Fruit fly (Drosophila melanogaster) whole organism, wandering third instar larva: Measurements from ENCODE around the gene CG10702.

Source experiments
- Abd-B ChIP-seq: fragments of >200 bp; optimal IDR thresholded peaks from 2 replicates; lab custom pipeline; 2017; ENCODE audit warnings: missing biosample characterization, missing genetic modification characterization
- CG32264 ChIP-seq: fragments of 200-800 bp; sonication (Bioruptor generic); optimal IDR thresholded peaks from 2 replicates; lab custom pipeline; 2016; ENCODE audit warnings: missing biosample characterization, missing genetic modification characterization
- CG9705 ChIP-seq: fragments of 200-800 bp; sonication (Bioruptor generic); optimal IDR thresholded peaks from 2 replicates; lab custom pipeline; 2018; ENCODE audit warnings: missing biosample characterization, mild to moderate bottlenecking, missing genetic modification characterization
- CrebA ChIP-seq: fragments of 200-800 bp; sonication (Bioruptor generic); optimal IDR thresholded peaks from 2 replicates; lab custom pipeline; 2016; ENCODE audit warnings: missing biosample characterization, mild to moderate bottlenecking, missing genetic modification characterization, borderline replicate concordance
- Dfd ChIP-seq: fragments of >200 bp; optimal IDR thresholded peaks from 2 replicates; lab custom pipeline; 2017; ENCODE audit warnings: missing biosample characterization, missing genetic modification characterization
- Dif ChIP-seq: fragments of 200-275, 200-300 bp; sonication (Bioruptor generic); optimal IDR thresholded peaks from 2 replicates; lab custom pipeline; 2018; ENCODE audit warnings: missing biosample characterization, missing genetic modification characterization; ENCODE audit not compliant: partially characterized antibody
- GATAd ChIP-seq: sonication (Bioruptor generic); optimal IDR thresholded peaks from 2 replicates; lab custom pipeline; 2016; ENCODE audit warnings: missing biosample characterization, missing genetic modification characterization
- HLH106 ChIP-seq: fragments of 200-800 bp; optimal IDR thresholded peaks from 3 replicates; lab custom pipeline; 2019; ENCODE audit warnings: missing biosample characterization, mild to moderate bottlenecking, missing genetic modification characterization, moderate library complexity
- Hnf4 ChIP-seq: fragments of 200-800 bp; sonication (Bioruptor generic); optimal IDR thresholded peaks from 2 replicates; lab custom pipeline; 2016; ENCODE audit warnings: missing biosample characterization, mild to moderate bottlenecking, missing genetic modification characterization
- Hr78 ChIP-seq: fragments of >200 bp; optimal IDR thresholded peaks from 2 replicates; lab custom pipeline; 2017; ENCODE audit warnings: missing biosample characterization, missing genetic modification characterization
- Hr83 ChIP-seq: fragments of 200-300 bp; sonication (Bioruptor generic); optimal IDR thresholded peaks from 2 replicates; lab custom pipeline; 2016; ENCODE audit warnings: missing biosample characterization, mild to moderate bottlenecking, missing genetic modification characterization, moderate library complexity; ENCODE audit not compliant: poor library complexity, severe bottlenecking
- Jra ChIP-seq: sonication (Bioruptor generic); optimal IDR thresholded peaks from 2 replicates; lab custom pipeline; 2016; ENCODE audit warnings: missing biosample characterization, missing genetic modification characterization
- Mio ChIP-seq: sonication (Bioruptor generic); optimal IDR thresholded peaks from 2 replicates; lab custom pipeline; 2016; ENCODE audit warnings: missing biosample characterization, missing genetic modification characterization
- Myc ChIP-seq: fragments of >200 bp; optimal IDR thresholded peaks from 2 replicates; lab custom pipeline; 2017
- N ChIP-seq: fragments of >200 bp; optimal IDR thresholded peaks from 2 replicates; lab custom pipeline; 2018; ENCODE audit warnings: missing biosample characterization, missing external identifiers, missing genetic modification characterization
- OdsH ChIP-seq: fragments of 200-800 bp; sonication (Bioruptor generic); optimal IDR thresholded peaks from 2 replicates; lab custom pipeline; 2016; ENCODE audit warnings: missing biosample characterization, mild to moderate bottlenecking, missing genetic modification characterization
- Rel ChIP-seq, 2 experiments: fragments of 200-800 bp; sonication (Bioruptor generic) in 1 of 2; optimal IDR thresholded peaks; 2 replicates in 1 of 2; 3 replicates in 1 of 2; lab custom pipeline; 2016 to 2019; ENCODE audit warnings: mild to moderate bottlenecking in 2 of 2, missing biosample characterization in 2 of 2, missing genetic modification characterization in 2 of 2, moderate library complexity in 1 of 2
- Sp1 ChIP-seq: fragments of 200-800 bp; sonication (Bioruptor generic); optimal IDR thresholded peaks from 3 replicates; lab custom pipeline; 2019; ENCODE audit warnings: missing biosample characterization, mild to moderate bottlenecking, missing genetic modification characterization, moderate library complexity
- Vsx2 ChIP-seq: fragments of 200-300, 225-300 bp; sonication (Bioruptor generic); optimal IDR thresholded peaks from 2 replicates; lab custom pipeline; 2018; ENCODE audit warnings: missing biosample characterization, missing genetic modification characterization; ENCODE audit not compliant: partially characterized antibody
- br ChIP-seq: fragments of 200-800 bp; sonication (Bioruptor generic); optimal IDR thresholded peaks from 2 replicates; lab custom pipeline; 2016; ENCODE audit warnings: missing biosample characterization, missing genetic modification characterization
- brk ChIP-seq: fragments of 200-800 bp; sonication (Bioruptor generic); optimal IDR thresholded peaks from 2 replicates; lab custom pipeline; 2016; ENCODE audit warnings: missing biosample characterization, mild to moderate bottlenecking, missing genetic modification characterization
- dl ChIP-seq, 2 experiments: fragments of 175-275, 200-275 bp in 1 of 2; fragments of 200-275 bp in 1 of 2; sonication (Bioruptor generic); optimal IDR thresholded peaks; lab custom pipeline; 2018; ENCODE audit warnings: mild to moderate bottlenecking in 2 of 2, missing biosample characterization in 2 of 2, missing genetic modification characterization in 2 of 2, moderate library complexity in 2 of 2; ENCODE audit not compliant: partially characterized antibody in 2 of 2, insufficient read depth in 1 of 2
- dmrt93B ChIP-seq: fragments of 200-800 bp; sonication (Bioruptor generic); optimal IDR thresholded peaks from 2 replicates; lab custom pipeline; 2018; ENCODE audit warnings: missing biosample characterization, mild to moderate bottlenecking, missing genetic modification characterization
- dsf ChIP-seq: sonication (Bioruptor generic); optimal IDR thresholded peaks from 2 replicates; lab custom pipeline; 2016; ENCODE audit warnings: missing biosample characterization, missing genetic modification characterization, borderline replicate concordance
- ey ChIP-seq: fragments of 200-800 bp; sonication (Bioruptor generic); optimal IDR thresholded peaks from 2 replicates; lab custom pipeline; 2016; ENCODE audit warnings: missing biosample characterization, missing genetic modification characterization
- foxo ChIP-seq, 2 experiments: fragments of 200-800 bp; sonication (Bioruptor generic); optimal IDR thresholded peaks; 2 replicates in 1 of 2; 3 replicates in 1 of 2; lab custom pipeline; 2016 to 2017; ENCODE audit warnings: missing biosample characterization in 2 of 2, missing genetic modification characterization in 2 of 2
- fru ChIP-seq: fragments of 200-800 bp; sonication (Bioruptor generic); optimal IDR thresholded peaks from 3 replicates; lab custom pipeline; 2016; ENCODE audit warnings: missing biosample characterization, mild to moderate bottlenecking, missing genetic modification characterization
- h ChIP-seq: fragments of 200-800 bp; sonication (Bioruptor generic); optimal IDR thresholded peaks from 3 replicates; lab custom pipeline; 2016; ENCODE audit warnings: missing biosample characterization, mild to moderate bottlenecking, missing genetic modification characterization
- jim ChIP-seq: fragments of 175-275, 200-325 bp; sonication (Bioruptor generic); optimal IDR thresholded peaks from 2 replicates; lab custom pipeline; 2016; ENCODE audit warnings: missing biosample characterization, mild to moderate bottlenecking, missing genetic modification characterization
- lola ChIP-seq: fragments of >200 bp; optimal IDR thresholded peaks from 2 replicates; lab custom pipeline; 2017; ENCODE audit warnings: missing biosample characterization, missing genetic modification characterization
- pan ChIP-seq: fragments of >200 bp; optimal IDR thresholded peaks from 2 replicates; lab custom pipeline; 2017
- psq ChIP-seq: fragments of 200-800 bp; sonication (Bioruptor generic); optimal IDR thresholded peaks from 3 replicates; lab custom pipeline; 2017; ENCODE audit warnings: missing biosample characterization, mild to moderate bottlenecking, missing genetic modification characterization, moderate library complexity
- sage ChIP-seq: fragments of 200-800 bp; sonication (Bioruptor generic); optimal IDR thresholded peaks from 2 replicates; lab custom pipeline; 2016; ENCODE audit warnings: missing biosample characterization, mild to moderate bottlenecking, missing genetic modification characterization
- sv ChIP-seq: fragments of 200-800 bp; sonication (Bioruptor generic); optimal IDR thresholded peaks from 3 replicates; lab custom pipeline; 2016; ENCODE audit warnings: missing biosample characterization, missing genetic modification characterization
- tai ChIP-seq: sonication (Bioruptor generic); optimal IDR thresholded peaks from 2 replicates; lab custom pipeline; 2016; ENCODE audit warnings: missing biosample characterization, missing genetic modification characterization
- usp ChIP-seq: fragments of >200 bp; optimal IDR thresholded peaks from 2 replicates; lab custom pipeline; 2017; ENCODE audit warnings: missing biosample characterization, missing genetic modification characterization
- woc ChIP-seq: sonication (Bioruptor generic); optimal IDR thresholded peaks from 2 replicates; lab custom pipeline; 2016; ENCODE audit warnings: missing biosample characterization, mild to moderate bottlenecking, missing genetic modification characterization

CG10702 gene

DNA sequence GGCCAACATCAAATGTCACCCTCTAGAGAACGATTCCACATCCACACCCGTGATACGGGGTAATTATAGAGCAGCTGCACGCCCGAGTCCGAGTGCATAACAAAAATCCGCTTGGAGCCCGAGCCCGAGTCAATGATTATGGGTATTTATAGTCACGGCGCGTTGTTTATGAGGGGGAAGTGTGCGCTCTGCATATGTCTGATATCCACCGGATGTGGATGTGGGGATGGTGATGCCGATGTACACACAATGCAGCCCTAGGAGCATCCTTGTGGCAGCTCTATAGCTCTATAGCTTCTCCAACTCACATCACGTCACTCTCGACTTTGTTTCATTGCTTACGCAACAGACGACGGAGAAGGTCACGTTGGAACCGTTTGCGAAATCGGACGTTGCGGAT is 32.2 kb downstream of the CG10702 start:
- TF ChIP-seq HLH106: no peak
- no peak for TF ChIP-seq br (GFP tag; lab: Kevin White, UChicago)
- TF ChIP-seq Myc: no peak
- no peak for TF ChIP-seq Hnf4 (GFP tag; lab: Kevin White, UChicago)
- no peak for TF ChIP-seq jim (GFP tag; lab: Kevin White, UChicago)
- no peak for TF ChIP-seq CrebA (GFP tag; lab: Kevin White, UChicago)
- TF ChIP-seq brk (GFP tag; lab: Kevin White, UChicago): no peak
- no peak for TF ChIP-seq Sp1 (GFP tag; lab: Kevin White, UChicago)

- TF ChIP-seq sage: no peak
- peak; percentile 4 for TF ChIP-seq h
Observed at dm6 chr2L:19037011-19037410, 32.6 kb downstream of the CG10702 start.

DNA sequence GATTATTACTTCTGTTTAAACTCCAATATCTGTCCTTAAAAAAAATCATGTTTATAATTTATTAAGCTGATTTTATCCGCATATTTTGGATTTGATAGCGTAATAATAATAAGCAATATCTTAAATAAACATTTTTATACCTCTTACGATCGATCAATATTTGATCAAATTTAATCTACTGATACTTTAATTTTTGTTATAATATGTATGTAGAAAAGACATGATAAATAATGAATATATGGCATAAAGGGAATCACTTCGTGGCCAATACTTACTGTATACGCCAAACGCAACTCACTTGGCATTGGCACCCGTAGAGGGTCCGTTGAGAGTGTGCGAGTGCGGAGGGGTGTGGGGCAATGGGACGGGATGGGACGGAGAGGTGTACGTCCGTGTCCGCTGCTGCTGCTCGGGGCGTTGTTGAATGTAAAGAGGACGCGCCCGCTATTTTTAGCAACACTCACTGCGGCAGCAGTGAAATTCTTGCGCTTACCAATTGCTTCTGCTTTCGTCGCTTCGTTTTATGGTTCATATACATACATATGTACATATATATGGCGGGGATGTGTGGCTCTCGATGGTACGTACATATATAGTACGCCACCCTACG is 33.4 kb downstream of the CG10702 start:
- TF ChIP-seq h (peak; percentile 8), Mio (no peak)

dm6 chr2L:19035013-19035412 is 34.6 kb downstream of the CG10702 start:
- TF ChIP-seq Sp1 (GFP tag; lab: Kevin White, UChicago) (no peak), Hr83 (GFP tag; lab: Kevin White, UChicago) (no peak), Mio (no peak), Hnf4 (GFP tag; lab: Kevin White, UChicago) (no peak), lola (GFP tag; lab: Kevin White, UChicago) (no peak), woc (no peak), OdsH (no peak), HLH106 (no peak), CG32264 (no peak), h (no peak), dl (GFP tag; optimal IDR thresholded peaks at IDR 0.05; lab: Kevin White, UChicago; ENCODE audit: insufficient read depth in 1 of 2, partially characterized antibody in 2 of 2) (no peak), Hr78 (GFP tag; lab: Kevin White, UChicago) (no peak), pan (lab: Kevin White, UChicago) (no peak)

DNA sequence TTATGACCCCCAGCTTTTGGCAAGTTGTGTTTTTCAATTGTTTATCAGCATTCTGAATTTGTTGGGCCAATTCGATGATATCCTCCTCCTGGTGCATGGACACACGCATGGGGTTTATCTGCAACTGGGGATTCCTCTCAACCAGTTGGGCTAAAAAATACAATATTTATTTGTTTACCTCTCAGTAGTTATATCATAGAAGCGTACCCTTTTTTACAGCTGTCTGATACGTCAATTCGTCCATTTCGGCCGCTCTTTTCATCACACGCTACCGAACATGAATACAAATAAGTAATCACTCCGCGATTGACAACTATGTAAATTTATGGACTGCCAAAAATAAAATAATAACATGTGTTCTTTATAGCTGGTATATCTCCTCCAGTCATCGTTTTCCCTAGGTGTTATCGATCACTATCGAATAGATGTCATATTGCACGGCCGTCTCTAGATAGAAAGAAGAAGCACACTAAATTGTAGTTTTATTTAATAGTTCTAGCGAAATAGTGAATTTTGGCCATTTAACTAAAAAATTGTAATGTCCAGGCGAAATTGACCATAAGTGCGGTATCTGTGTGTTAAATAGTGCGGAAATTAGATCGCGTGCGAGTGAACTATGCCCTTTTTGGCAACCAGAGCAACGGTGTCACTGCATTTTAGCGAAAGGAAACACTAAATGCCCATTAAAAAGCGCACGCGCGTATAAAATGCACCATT is 35.3 kb downstream of the CG10702 start, which contains the start of the genes mib2 and CG31800:
mib2 (plus strand) TSS at position 232 of the 717 bp plus-strand sequence.
CG31800 (minus strand) TSS at position 364 of the 717 bp plus-strand sequence.
- TF ChIP-seq ey (GFP tag; lab: Kevin White, UChicago) (no peak), br (GFP tag; lab: Kevin White, UChicago) (no peak), Sp1 (GFP tag; lab: Kevin White, UChicago) (no peak), OdsH (no peak), Mio (no peak), Myc (no peak), HLH106 (peak; percentile 6), brk (GFP tag; lab: Kevin White, UChicago) (no peak), fru (GFP tag; lab: Kevin White, UChicago) (no peak), N (GFP tag; lab: Kevin White, UChicago) (no peak), dl (GFP tag; optimal IDR thresholded peaks at IDR 0.05; lab: Kevin White, UChicago; ENCODE audit: insufficient read depth in 1 of 2, partially characterized antibody in 2 of 2) (no peak), Hr83 (GFP tag; lab: Kevin White, UChicago) (peak; percentile 26), Vsx2 (GFP tag; lab: Kevin White, UChicago) (no peak), lola (GFP tag; lab: Kevin White, UChicago) (no peak), GATAd (GFP tag; lab: Kevin White, UChicago) (no peak), dsf (no peak), woc (no peak), h (peak; percentile 19), Jra (GFP tag; lab: Kevin White, UChicago) (peak; percentile 10), Abd-B (GFP tag; lab: Kevin White, UChicago) (no peak), CG32264 (no peak), sage (no peak), sv (no peak), Hnf4 (GFP tag; lab: Kevin White, UChicago) (no peak), Dif (GFP tag; lab: Kevin White, UChicago) (no peak), Rel (GFP tag; optimal IDR thresholded peaks at IDR 0.05; lab: Kevin White, UChicago) (no peak), Rel (tag; optimal IDR thresholded peaks at IDR 0.05; lab: Kevin White, UChicago) (peak; percentile 25), tai (GFP tag; lab: Kevin White, UChicago) (no peak), psq (GFP tag; lab: Kevin White, UChicago) (no peak), CG9705 (GFP tag; lab: Kevin White, UChicago) (no peak), usp (GFP tag; lab: Kevin White, UChicago) (no peak), CrebA (GFP tag; lab: Kevin White, UChicago) (no peak), dmrt93B (GFP tag; lab: Kevin White, UChicago) (no peak), foxo (GFP tag; optimal IDR thresholded peaks at IDR 0.05; lab: Kevin White, UChicago) (peak in 1 of 2 experiments; percentile 23), Dfd (GFP tag; lab: Kevin White, UChicago) (no peak), Hr78 (GFP tag; lab: Kevin White, UChicago) (no peak), jim (GFP tag; lab: Kevin White, UChicago) (no peak)
